Fruit fly (Drosophila melanogaster): ENCODE results near the gene Cyp4d2.

The Cyp4d2 gene

DNA sequence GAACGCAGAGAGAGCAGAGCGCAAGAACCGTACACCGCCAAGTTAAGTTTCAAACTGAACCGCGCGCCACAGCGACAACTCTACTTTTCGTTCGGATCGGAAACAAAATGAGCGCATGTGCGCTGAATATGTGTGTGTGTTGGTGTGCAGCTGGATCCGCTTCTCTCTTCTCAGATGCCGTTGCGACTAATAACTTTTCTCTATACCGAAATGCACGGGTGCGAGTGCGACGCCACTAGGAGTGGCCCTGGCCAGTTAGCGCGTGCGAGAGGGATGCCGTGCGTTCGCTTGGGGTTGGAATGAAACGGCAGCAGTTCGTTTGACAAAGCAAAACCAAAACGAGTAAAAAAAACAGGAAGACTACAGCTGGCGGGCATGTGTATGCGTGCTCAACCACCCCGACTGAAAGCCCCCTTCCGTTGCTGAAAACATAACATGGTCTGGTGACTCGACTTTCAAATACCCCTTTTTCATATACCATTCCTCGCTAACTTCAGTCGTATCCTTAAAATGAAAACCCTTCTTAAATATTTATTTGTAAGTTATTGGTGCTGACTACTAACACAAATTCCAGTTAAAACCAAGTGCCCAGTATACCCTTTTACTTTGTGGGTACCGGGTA lies 38.9 kb upstream of the Cyp4d2 start:
- TF ChIP-seq Pif1B (GFP tag; optimal IDR thresholded peaks at IDR 0.05) (peak; percentile 99), D1 (tag; optimal IDR thresholded peaks at IDR 0.05) (peak; percentile 93), CG8301 (tag; optimal IDR thresholded peaks at IDR 0.05) (peak; percentile 100), CG10348 (GFP tag; IDR thresholded peaks at IDR 0.05) (peak; percentile 99), CG32121 (GFP tag; IDR thresholded peaks at IDR 0.05) (peak; percentile 100), CG4496 (GFP tag; IDR thresholded peaks at IDR 0.05) (peak; percentile 100), CG34367 (tag; optimal IDR thresholded peaks at IDR 0.05) (peak; percentile 100), CG15710 (tag; optimal IDR thresholded peaks at IDR 0.05) (peak; percentile 100), Ets98B (GFP tag; IDR thresholded peaks at IDR 0.05) (peak; percentile 100), fd96Ca (GFP tag; IDR thresholded peaks at IDR 0.05) (peak; percentile 100), CG14655 (GFP tag; optimal IDR thresholded peaks at IDR 0.05) (peak; percentile 100), Pif1A (GFP tag; optimal IDR thresholded peaks at IDR 0.05) (peak; percentile 100), rn (GFP tag; IDR thresholded peaks at IDR 0.05) (peak; percentile 99), CG8159 (tag; optimal IDR thresholded peaks at IDR 0.05) (peak; percentile 99), CG13204 (GFP tag; optimal IDR thresholded peaks at IDR 0.05) (peak; percentile 98), CG17806 (tag; optimal IDR thresholded peaks at IDR 0.05) (peak; percentile 100), Snoo (tag; optimal IDR thresholded peaks at IDR 0.05) (peak; percentile 99), CG9948 (tag; optimal IDR thresholded peaks at IDR 0.05) (peak; percentile 100), CG12605 (GFP tag; IDR thresholded peaks at IDR 0.05) (peak; percentile 99), gl (tag; optimal IDR thresholded peaks at IDR 0.05) (peak; percentile 98), EcR (GFP tag; optimal IDR thresholded peaks at IDR 0.05) (peak; percentile 68)

DNA sequence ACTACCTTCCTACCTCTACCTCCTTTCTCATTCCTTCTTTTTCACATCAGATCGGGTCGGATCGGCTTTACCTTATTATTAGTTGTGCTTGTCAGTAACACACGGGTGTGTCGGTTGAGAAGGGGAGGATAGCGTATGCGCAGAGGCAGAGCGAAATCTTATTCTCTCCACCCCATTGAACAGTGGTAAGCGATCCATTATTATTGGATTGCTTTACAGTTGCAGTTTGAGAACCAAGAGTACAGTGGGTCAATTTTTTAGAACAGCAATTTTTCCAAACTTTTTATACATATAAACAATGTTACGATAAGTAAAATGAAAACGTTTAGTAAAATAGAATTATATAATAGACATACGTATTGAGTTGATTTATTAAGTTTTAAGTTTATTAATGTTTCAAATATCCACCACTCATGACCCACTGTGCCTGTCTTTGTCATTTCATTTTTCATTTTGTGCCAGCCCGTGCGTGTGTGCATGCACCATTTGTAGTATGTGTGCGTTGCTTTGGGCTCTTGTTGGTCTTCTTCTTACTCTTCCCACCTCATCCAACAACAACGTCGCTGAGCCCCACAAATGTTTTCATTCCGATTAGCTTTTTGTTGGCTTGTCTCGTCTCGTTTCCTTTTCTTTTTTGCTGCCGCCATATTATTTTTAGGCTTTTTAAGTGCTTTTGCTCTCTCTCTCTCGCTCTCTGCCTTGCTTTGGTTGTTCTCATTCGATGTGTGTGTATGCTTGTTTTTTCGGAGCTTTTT lies 38.0 kb upstream of the Cyp4d2 start:
- peak; percentile 88 for TF ChIP-seq rn (GFP tag; IDR thresholded peaks at IDR 0.05)
- TF ChIP-seq Snoo (tag; optimal IDR thresholded peaks at IDR 0.05): peak; percentile 97
- peak; percentile 99 for TF ChIP-seq CG32121 (GFP tag; IDR thresholded peaks at IDR 0.05)
- TF ChIP-seq CG12605 (GFP tag; IDR thresholded peaks at IDR 0.05): peak; percentile 96
- TF ChIP-seq CG13204 (GFP tag; optimal IDR thresholded peaks at IDR 0.05): peak; percentile 96
- TF ChIP-seq CG15710 (tag; optimal IDR thresholded peaks at IDR 0.05): peak; percentile 99
- peak; percentile 97 for TF ChIP-seq gl (tag; optimal IDR thresholded peaks at IDR 0.05)
- TF ChIP-seq Ets98B (GFP tag; IDR thresholded peaks at IDR 0.05): peak; percentile 97
- TF ChIP-seq CG34367 (tag; optimal IDR thresholded peaks at IDR 0.05): peak; percentile 99
- peak; percentile 97 for TF ChIP-seq Pif1A (GFP tag; optimal IDR thresholded peaks at IDR 0.05)
- TF ChIP-seq Pif1B (GFP tag; optimal IDR thresholded peaks at IDR 0.05): peak; percentile 97
- peak; percentile 98 for TF ChIP-seq CG4496 (GFP tag; IDR thresholded peaks at IDR 0.05)
- peak; percentile 37 for TF ChIP-seq EcR (GFP tag; optimal IDR thresholded peaks at IDR 0.05)
- TF ChIP-seq CG14655 (GFP tag; optimal IDR thresholded peaks at IDR 0.05): peak; percentile 98
- peak; percentile 88 for TF ChIP-seq fd96Ca (GFP tag; IDR thresholded peaks at IDR 0.05)
- TF ChIP-seq CG17806 (tag; optimal IDR thresholded peaks at IDR 0.05): peak; percentile 99
- peak; percentile 99 for TF ChIP-seq CG8301 (tag; optimal IDR thresholded peaks at IDR 0.05)
- TF ChIP-seq CG8159 (tag; optimal IDR thresholded peaks at IDR 0.05): peak; percentile 99
- peak; percentile 94 for TF ChIP-seq CG10348 (GFP tag; IDR thresholded peaks at IDR 0.05)
- peak; percentile 99 for TF ChIP-seq D1 (tag; optimal IDR thresholded peaks at IDR 0.05)
- TF ChIP-seq CG9948 (tag; optimal IDR thresholded peaks at IDR 0.05): peak; percentile 99

DNA sequence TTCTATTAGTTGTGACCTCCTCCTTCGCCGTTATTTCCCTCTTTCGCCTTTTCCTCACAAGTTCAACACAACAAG lies 37.6 kb upstream of the Cyp4d2 start, which contains the start of gene ph-p:
Gene ph-p, minus strand, starts transcription at position 30 of the 75 bp plus-strand sequence.
- no peak for TF ChIP-seq CG32121 (GFP tag; IDR thresholded peaks at IDR 0.05)
- no peak for TF ChIP-seq CG34367 (tag; optimal IDR thresholded peaks at IDR 0.05)
- no peak for TF ChIP-seq CG17806 (tag; optimal IDR thresholded peaks at IDR 0.05)
- no peak for TF ChIP-seq CG13204 (GFP tag; optimal IDR thresholded peaks at IDR 0.05)
- TF ChIP-seq CG14655 (GFP tag; optimal IDR thresholded peaks at IDR 0.05): no peak
- TF ChIP-seq CG9948 (tag; optimal IDR thresholded peaks at IDR 0.05): no peak
- no peak for TF ChIP-seq Ets98B (GFP tag; IDR thresholded peaks at IDR 0.05)
- no peak for TF ChIP-seq EcR (GFP tag; optimal IDR thresholded peaks at IDR 0.05)
- no peak for TF ChIP-seq Snoo (tag; optimal IDR thresholded peaks at IDR 0.05)
- TF ChIP-seq CG8301 (tag; optimal IDR thresholded peaks at IDR 0.05): no peak
- TF ChIP-seq Pif1B (GFP tag; optimal IDR thresholded peaks at IDR 0.05): no peak
- no peak for TF ChIP-seq Pif1A (GFP tag; optimal IDR thresholded peaks at IDR 0.05)
- TF ChIP-seq fd96Ca (GFP tag; IDR thresholded peaks at IDR 0.05): no peak
- TF ChIP-seq D1 (tag; optimal IDR thresholded peaks at IDR 0.05): no peak
- TF ChIP-seq rn (GFP tag; IDR thresholded peaks at IDR 0.05): no peak

DNA sequence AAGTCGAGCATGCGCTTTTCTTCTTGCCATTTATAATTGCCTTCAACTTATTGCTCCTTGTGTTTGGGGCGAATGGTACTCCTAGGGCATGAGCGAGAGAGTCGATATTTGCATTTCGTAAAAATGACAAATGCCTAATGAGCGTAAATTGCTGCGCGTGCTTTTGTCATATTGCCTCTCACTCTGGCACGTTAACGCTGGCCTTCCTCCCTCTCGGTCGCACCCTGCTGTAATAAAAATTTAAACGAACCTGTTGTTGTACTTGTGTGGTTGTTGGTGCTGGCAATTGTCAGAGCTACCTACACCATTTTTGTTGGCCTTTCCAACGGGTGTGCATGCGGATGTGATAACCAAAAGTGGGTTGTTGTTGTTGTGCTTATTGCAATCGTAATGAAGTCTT lies 37.4 kb upstream of the Cyp4d2 start:
- TF ChIP-seq CG34367 (tag; optimal IDR thresholded peaks at IDR 0.05) (no peak), CG9948 (tag; optimal IDR thresholded peaks at IDR 0.05) (no peak), CG8301 (tag; optimal IDR thresholded peaks at IDR 0.05) (no peak), rn (GFP tag; IDR thresholded peaks at IDR 0.05) (no peak), Pif1A (GFP tag; optimal IDR thresholded peaks at IDR 0.05) (no peak), fd96Ca (GFP tag; IDR thresholded peaks at IDR 0.05) (no peak)

DNA sequence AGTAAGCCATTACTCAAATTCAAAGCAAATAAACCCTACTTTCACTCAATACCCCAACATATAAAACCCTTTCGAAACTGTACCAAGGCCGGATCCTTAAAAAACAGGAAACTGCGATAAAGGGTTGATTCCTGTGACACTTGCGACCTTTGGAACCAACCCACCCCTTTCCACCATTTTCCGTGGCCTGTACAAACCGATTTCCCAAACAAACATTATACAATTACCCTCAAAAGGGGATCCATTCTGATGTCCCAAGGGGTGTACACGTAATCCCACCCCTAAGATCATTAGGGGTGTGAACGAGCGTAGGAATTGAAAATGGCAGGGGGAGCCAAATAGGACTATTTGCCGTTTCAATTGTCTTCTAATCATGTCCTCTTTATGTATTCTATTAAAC lies 36.2 kb upstream of the Cyp4d2 start:
- TF ChIP-seq CG4496 (GFP tag; IDR thresholded peaks at IDR 0.05) (no peak), Pif1B (GFP tag; optimal IDR thresholded peaks at IDR 0.05) (no peak), CG10348 (GFP tag; IDR thresholded peaks at IDR 0.05) (no peak), CG32121 (GFP tag; IDR thresholded peaks at IDR 0.05) (no peak), CG14655 (GFP tag; optimal IDR thresholded peaks at IDR 0.05) (no peak), CG13204 (GFP tag; optimal IDR thresholded peaks at IDR 0.05) (no peak), D1 (tag; optimal IDR thresholded peaks at IDR 0.05) (no peak), CG17806 (tag; optimal IDR thresholded peaks at IDR 0.05) (no peak), fd96Ca (GFP tag; IDR thresholded peaks at IDR 0.05) (no peak), CG34367 (tag; optimal IDR thresholded peaks at IDR 0.05) (no peak), CG8301 (tag; optimal IDR thresholded peaks at IDR 0.05) (no peak), CG15710 (tag; optimal IDR thresholded peaks at IDR 0.05) (no peak), CG9948 (tag; optimal IDR thresholded peaks at IDR 0.05) (no peak), EcR (GFP tag; optimal IDR thresholded peaks at IDR 0.05) (no peak)
